Worm (Caenorhabditis elegans): ENCODE data around the gene Y50E8A.10.
"Not testable (repeated sequence)": the region's sequence is repeated elsewhere in the genome, so short reads cannot be mapped to it uniquely, and the experiment has no call there.

ce11 chrV:14826952-14827351 is 47.2 kb downstream of the Y50E8A.10 start, which contains the start of gene nspa-8:
- not testable (repeated sequence) for TF ChIP-seq skn-1 (tag; optimal IDR thresholded peaks at IDR 0.05); ZK546.5 (tag; optimal IDR thresholded peaks at IDR 0.05); unc-39 (tag; optimal IDR thresholded peaks at IDR 0.05); sea-2 (GFP tag; optimal IDR thresholded peaks at IDR 0.05); lin-15B (tag; optimal IDR thresholded peaks at IDR 0.05); fos-1 (tag; optimal IDR thresholded peaks at IDR 0.05); aly-2 (tag; optimal IDR thresholded peaks at IDR 0.05); nhr-12 (tag; optimal IDR thresholded peaks at IDR 0.05); ceh-16 (tag; optimal IDR thresholded peaks at IDR 0.05); pha-4 (tag; optimal IDR thresholded peaks at IDR 0.05); jun-1 (tag; optimal IDR thresholded peaks at IDR 0.05); lin-39 (tag; optimal IDR thresholded peaks at IDR 0.05); fkh-10 (GFP tag; optimal IDR thresholded peaks at IDR 0.05)
